Worm (Caenorhabditis elegans): ENCODE data around the gene W05H9.2.

Gene W05H9.2

ce11 chrX:6255561-6255960 lies 11.3 kb upstream of the W05H9.2 start (continued):
- no peak for TF ChIP-seq hpl-2 (GFP tag; optimal IDR thresholded peaks at IDR 0.05)
- TF ChIP-seq isw-1 (GFP tag; IDR thresholded peaks at IDR 0.05) = no peak
- peak; percentile 90 for TF ChIP-seq tbx-2 (tag; optimal IDR thresholded peaks at IDR 0.05)
- TF ChIP-seq ceh-8 (GFP tag; optimal IDR thresholded peaks at IDR 0.05) = no peak
- no peak for TF ChIP-seq zag-1 (tag; optimal IDR thresholded peaks at IDR 0.05)
- no peak for TF ChIP-seq ceh-63 (GFP tag; optimal IDR thresholded peaks at IDR 0.05)
- peak; percentile 78 for TF ChIP-seq nhr-47 (tag; optimal IDR thresholded peaks at IDR 0.05)
- no peak for TF ChIP-seq hlh-17 (GFP tag; optimal IDR thresholded peaks at IDR 0.05; ENCODE audit: borderline replicate concordance)
- no peak for TF ChIP-seq C04F5.9 (tag; optimal IDR thresholded peaks at IDR 0.05)
- peak; percentile 96 for TF ChIP-seq lin-14 (GFP tag; optimal IDR thresholded peaks at IDR 0.05)
- peak; percentile 53 to 86 for TF ChIP-seq lin-35 (GFP tag; optimal IDR thresholded peaks at IDR 0.05)
- no peak for TF ChIP-seq lin-15B (tag; optimal IDR thresholded peaks at IDR 0.05)
- TF ChIP-seq lsy-2 (tag; optimal IDR thresholded peaks at IDR 0.05) = peak; percentile 72 to 78
- no peak for TF ChIP-seq tlp-1 (tag; optimal IDR thresholded peaks at IDR 0.05)
- no peak for TF ChIP-seq ets-5 (GFP tag; IDR thresholded peaks at IDR 0.05)
- peak; percentile 96 for TF ChIP-seq nhr-85 (tag)
- TF ChIP-seq nhr-28 (tag; optimal IDR thresholded peaks at IDR 0.05) = peak; percentile 55
- TF ChIP-seq dpl-1 (GFP tag; optimal IDR thresholded peaks at IDR 0.05) = peak; percentile 23 to 61 (median 41)
- no peak for TF ChIP-seq hlh-4 (tag; optimal IDR thresholded peaks at IDR 0.05)
- TF ChIP-seq snu-23 (GFP tag; optimal IDR thresholded peaks at IDR 0.05) = peak; percentile 89
- TF ChIP-seq skn-1 (tag; optimal IDR thresholded peaks at IDR 0.05) = no peak
- peak in 1 of 2 experiments; percentile 99 for TF ChIP-seq mdl-1 (tag; optimal IDR thresholded peaks at IDR 0.05)
- TF ChIP-seq ceh-88 (GFP tag; IDR thresholded peaks at IDR 0.05) = peak; percentile 33; the same call in 1 of the 2 replicates
- TF ChIP-seq mab-9 (GFP tag; IDR thresholded peaks at IDR 0.05) = peak; percentile 48; the same call in 1 of the 2 replicates
- TF ChIP-seq egl-27 (tag; optimal IDR thresholded peaks at IDR 0.05) = no peak
- TF ChIP-seq ztf-4 (tag; optimal IDR thresholded peaks at IDR 0.05) = peak; percentile 92
- no peak for TF ChIP-seq nhr-76 (tag; optimal IDR thresholded peaks at IDR 0.05)
- peak; percentile 58 for TF ChIP-seq lin-13 (GFP tag; optimal IDR thresholded peaks at IDR 0.05)
- TF ChIP-seq fos-1 (tag; optimal IDR thresholded peaks at IDR 0.05) = peak; percentile 19
- no peak for TF ChIP-seq vab-15 (tag; optimal IDR thresholded peaks at IDR 0.05)
- TF ChIP-seq nhr-19 (GFP tag; conservative IDR thresholded peaks at IDR 0.05) = peak; percentile 93
- peak; percentile 95 for TF ChIP-seq unc-130 (tag; optimal IDR thresholded peaks at IDR 0.05)
- TF ChIP-seq unc-62 (GFP tag; optimal IDR thresholded peaks at IDR 0.05) = no peak
- peak; percentile 34 to 42 for TF ChIP-seq efl-1 (optimal IDR thresholded peaks at IDR 0.05)
- peak; percentile 10 to 84 for TF ChIP-seq efl-1 (GFP tag; optimal IDR thresholded peaks at IDR 0.05 in 1 of 2)
- peak; percentile 61 for TF ChIP-seq irx-1 (tag; optimal IDR thresholded peaks at IDR 0.05)

ce11 chrX:6256430-6256829 lies 10.4 kb upstream of the W05H9.2 start:
- peak in 1 of 2 experiments; percentile 60 for TF ChIP-seq mdl-1 (tag; optimal IDR thresholded peaks at IDR 0.05)
- TF ChIP-seq rnt-1 (tag; optimal IDR thresholded peaks at IDR 0.05) = peak; percentile 47
- TF ChIP-seq tlp-1 (tag; optimal IDR thresholded peaks at IDR 0.05) = no peak
- no peak for TF ChIP-seq zip-4 (GFP tag; optimal IDR thresholded peaks at IDR 0.05)
- no peak for TF ChIP-seq ets-5 (GFP tag; IDR thresholded peaks at IDR 0.05)
- no peak for TF ChIP-seq nhr-90 (tag; optimal IDR thresholded peaks at IDR 0.05; ENCODE audit: poor library complexity)
- TF ChIP-seq nhr-12 (tag; optimal IDR thresholded peaks at IDR 0.05) = no peak
- no peak for TF ChIP-seq vab-15 (tag; optimal IDR thresholded peaks at IDR 0.05)
- TF ChIP-seq grh-1 (GFP tag; IDR thresholded peaks at IDR 0.05) = no peak
- TF ChIP-seq nhr-77 (tag; optimal IDR thresholded peaks at IDR 0.05) = no peak
- TF ChIP-seq dsc-1 (tag; optimal IDR thresholded peaks at IDR 0.05) = no peak
- peak in 1 of 2 experiments; percentile 46 for TF ChIP-seq lsy-2 (tag; optimal IDR thresholded peaks at IDR 0.05)
- no peak for TF ChIP-seq nhr-28 (tag; optimal IDR thresholded peaks at IDR 0.05)
- peak; percentile 9 for TF ChIP-seq fos-1 (tag; optimal IDR thresholded peaks at IDR 0.05)
- no peak for TF ChIP-seq ama-1 (optimal IDR thresholded peaks at IDR 0.05)
- no peak for TF ChIP-seq jun-1 (tag; optimal IDR thresholded peaks at IDR 0.05)
- no peak for TF ChIP-seq xbp-1 (tag; optimal IDR thresholded peaks at IDR 0.05)
- no peak for TF ChIP-seq nhr-84 (tag; optimal IDR thresholded peaks at IDR 0.05)
- TF ChIP-seq lir-3 (tag; optimal IDR thresholded peaks at IDR 0.05; ENCODE audit: poor library complexity) = no peak
- no peak for TF ChIP-seq mep-1 (tag; optimal IDR thresholded peaks at IDR 0.05)
- no peak for TF ChIP-seq tbx-2 (tag; optimal IDR thresholded peaks at IDR 0.05)
- no peak for TF ChIP-seq pag-3 (tag; optimal IDR thresholded peaks at IDR 0.05; ENCODE audit: borderline replicate concordance, insufficient read depth)
- no peak for TF ChIP-seq nhr-237 (tag; optimal IDR thresholded peaks at IDR 0.05)
- no peak for TF ChIP-seq unc-62 (GFP tag; optimal IDR thresholded peaks at IDR 0.05)
- no peak for TF ChIP-seq irx-1 (tag; optimal IDR thresholded peaks at IDR 0.05)
- no peak for TF ChIP-seq F16B12.6 (tag; optimal IDR thresholded peaks at IDR 0.05)
- no peak for TF ChIP-seq unc-98 (GFP tag; IDR thresholded peaks at IDR 0.05)
- no peak for TF ChIP-seq nhr-85 (tag)

Data from whole organism, L1 larva.